Comparison of ENCODE assay signal across 1 fruit fly cellular context in the genomic region with DNA sequence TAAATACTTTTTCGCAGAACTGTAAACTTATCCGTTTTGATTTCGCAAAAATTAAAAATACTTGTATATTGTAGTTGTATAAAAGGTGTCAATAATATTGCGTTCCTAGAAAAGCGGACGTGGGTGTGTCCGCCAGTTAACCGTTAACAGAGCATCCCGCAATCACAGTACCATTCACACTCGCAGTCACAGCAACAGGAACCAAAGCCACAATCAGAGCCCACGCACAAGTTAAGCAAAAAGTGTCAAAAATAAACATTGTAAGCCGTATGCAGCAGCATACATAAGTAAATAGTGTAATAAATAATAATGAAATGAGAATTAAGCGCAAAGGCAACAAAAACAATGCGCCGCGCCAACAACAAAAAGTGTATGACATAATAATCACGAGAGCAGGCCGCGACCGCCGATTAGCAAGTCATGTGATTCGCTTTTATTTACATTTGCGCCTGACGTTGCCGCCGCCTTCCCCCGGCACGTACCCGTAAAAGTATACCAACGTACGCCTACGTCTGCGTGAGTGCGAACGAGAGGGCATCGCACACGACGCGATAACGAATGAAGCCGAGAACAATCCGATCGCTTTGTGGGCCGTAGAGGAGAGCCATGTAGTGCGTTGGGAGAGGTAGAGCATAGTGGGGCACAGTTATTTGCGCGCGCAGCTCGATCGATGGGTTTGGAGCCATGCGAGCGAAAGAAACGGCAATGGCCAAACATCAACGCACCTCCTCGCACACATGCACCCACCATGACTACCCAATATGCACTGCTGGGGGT.
TF ChIP-seq lines count a peak whose summit lies in the region.

No protein-coding gene starts in this region.

TF ChIP-seq in whole organism, embryonic, 481 proteins besides CTCF, POLR2A, EP300 and RAD21 (continued from another document):
- TF ChIP-seq maf-S (GFP tag; optimal IDR thresholded peaks at IDR 0.05; lab: Kevin White, UChicago) (peak; percentile 0), pzg (GFP tag; optimal IDR thresholded peaks at IDR 0.05; lab: Kevin White, UChicago) (peak; percentile 11), NC2β (GFP tag; optimal IDR thresholded peaks at IDR 0.05; lab: Kevin White, UChicago) (no peak), grn (GFP tag; optimal IDR thresholded peaks at IDR 0.05; lab: Kevin White, UChicago) (peak; percentile 47), CG12769 (tag; optimal IDR thresholded peaks at IDR 0.05; lab: Kevin White, UChicago) (peak; percentile 98), bab2 (GFP tag; optimal IDR thresholded peaks at IDR 0.05; lab: Kevin White, UChicago) (peak; percentile 23), exex (tag; optimal IDR thresholded peaks at IDR 0.05; lab: Kevin White, UChicago) (peak; percentile 95), CG6683 (GFP tag; optimal IDR thresholded peaks at IDR 0.05; lab: Kevin White, UChicago) (peak; percentile 46), CG3847 (GFP tag; IDR thresholded peaks at IDR 0.05; lab: Robert Waterston, UW) (peak; percentile 9; the same call in 1 of the 2 replicates), chn (GFP tag; optimal IDR thresholded peaks at IDR 0.05; lab: Kevin White, UChicago) (peak; percentile 51), vvl (GFP tag; IDR thresholded peaks at IDR 0.05; lab: Robert Waterston, UW) (peak; percentile 76; the same call in 1 of the 2 replicates), jing (GFP tag; optimal IDR thresholded peaks at IDR 0.05; lab: Kevin White, UChicago) (peak; percentile 18), gem (tag; optimal IDR thresholded peaks at IDR 0.05; lab: Kevin White, UChicago) (peak; percentile 61), Blimp-1 (GFP tag; optimal IDR thresholded peaks at IDR 0.05; lab: Kevin White, UChicago) (no peak), Deaf1 (tag; optimal IDR thresholded peaks at IDR 0.05; lab: Kevin White, UChicago) (peak; percentile 100), CG7963 (GFP tag; IDR thresholded peaks at IDR 0.05; lab: Robert Waterston, UW; ENCODE audit: partially characterized antibody) (0 out of 3 replicates have a peak, but pooled peaks have one; percentile 45), CG17385 (GFP tag; optimal IDR thresholded peaks at IDR 0.05; lab: Kevin White, UChicago) (peak; percentile 21), CG17328 (GFP tag; IDR thresholded peaks at IDR 0.05; lab: Robert Waterston, UW) (0 out of 2 replicates have a peak, but pooled peaks have one; percentile 3), Ets65A (GFP tag; lab: Kevin White, UChicago) (peak; percentile 91), Poxn (GFP tag; IDR thresholded peaks at IDR 0.05; lab: Robert Waterston, UW) (no peak), CG1792 (GFP tag; optimal IDR thresholded peaks at IDR 0.05; lab: Kevin White, UChicago) (peak; percentile 14), Antp (GFP tag; optimal IDR thresholded peaks at IDR 0.05; lab: Kevin White, UChicago) (no peak), nau (GFP tag; optimal IDR thresholded peaks at IDR 0.05; lab: Kevin White, UChicago) (peak; percentile 14), Asciz (GFP tag; optimal IDR thresholded peaks at IDR 0.05; lab: Kevin White, UChicago) (peak; percentile 32), NK7.1 (GFP tag; optimal IDR thresholded peaks at IDR 0.05; lab: Kevin White, UChicago) (no peak), CG5245 (GFP tag; optimal IDR thresholded peaks at IDR 0.05; lab: Kevin White, UChicago) (no peak), CG11456 (GFP tag; IDR thresholded peaks at IDR 0.05; lab: Robert Waterston, UW) (no peak), CG17568 (GFP tag; optimal IDR thresholded peaks at IDR 0.05; lab: Kevin White, UChicago) (peak; percentile 52), CG14050 (GFP tag; IDR thresholded peaks at IDR 0.05; lab: Robert Waterston, UW) (peak; percentile 34; the same call in 1 of the 3 replicates), sens-2 (GFP tag; IDR thresholded peaks at IDR 0.05; lab: Robert Waterston, UW) (peak; percentile 55), CG4424 (GFP tag; optimal IDR thresholded peaks at IDR 0.05; lab: Kevin White, UChicago) (peak; percentile 34), Mrtf (GFP tag; IDR thresholded peaks at IDR 0.05; lab: Robert Waterston, UW) (0 out of 3 replicates have a peak, but pooled peaks have one; percentile 18), Dref (GFP tag; IDR thresholded peaks at IDR 0.05; lab: Robert Waterston, UW) (0 out of 2 replicates have a peak, but pooled peaks have one; percentile 24), fu2 (GFP tag; optimal IDR thresholded peaks at IDR 0.05; lab: Kevin White, UChicago) (peak; percentile 13), repo (GFP tag; optimal IDR thresholded peaks at IDR 0.05; lab: Kevin White, UChicago) (peak; percentile 31), CG8924 (tag; optimal IDR thresholded peaks at IDR 0.05; lab: Kevin White, UChicago) (peak; percentile 4), CG3281 (GFP tag; optimal IDR thresholded peaks at IDR 0.05; lab: Kevin White, UChicago) (peak; percentile 47), al (GFP tag; IDR thresholded peaks at IDR 0.05; lab: Robert Waterston, UW) (peak; percentile 24; the same call in 1 of the 2 replicates), CG2875 (GFP tag; optimal IDR thresholded peaks at IDR 0.05; lab: Kevin White, UChicago) (no peak), Stat92E (GFP tag; optimal IDR thresholded peaks at IDR 0.05; lab: Kevin White, UChicago) (peak in 1 of 3 experiments; percentile 36), Eip74EF (GFP tag; optimal IDR thresholded peaks at IDR 0.05; lab: Kevin White, UChicago) (peak in 1 of 2 experiments; percentile 48), CG4820 (GFP tag; optimal IDR thresholded peaks at IDR 0.05; lab: Kevin White, UChicago) (peak; percentile 12), Lim3 (GFP tag; IDR thresholded peaks at IDR 0.05; lab: Robert Waterston, UW) (no peak), HHEX (GFP tag; optimal IDR thresholded peaks at IDR 0.05; lab: Kevin White, UChicago) (peak; percentile 40), CG2712 (tag; optimal IDR thresholded peaks at IDR 0.05; lab: Kevin White, UChicago) (peak; percentile 22), CG9727 (GFP tag; optimal IDR thresholded peaks at IDR 0.05; lab: Kevin White, UChicago) (peak; percentile 42), insv (GFP tag; optimal IDR thresholded peaks at IDR 0.05; lab: Kevin White, UChicago) (peak in 1 of 2 experiments; percentile 39), gsb-n (tag; optimal IDR thresholded peaks at IDR 0.05; lab: Kevin White, UChicago) (no peak), usp (GFP tag; optimal IDR thresholded peaks at IDR 0.05; lab: Kevin White, UChicago) (no peak), bsh (GFP tag; optimal IDR thresholded peaks at IDR 0.05; lab: Kevin White, UChicago) (peak in 1 of 2 experiments; percentile 8), CG2120 (GFP tag; optimal IDR thresholded peaks at IDR 0.05; lab: Kevin White, UChicago) (peak; percentile 49), CG31388 (GFP tag; optimal IDR thresholded peaks at IDR 0.05; lab: Kevin White, UChicago) (no peak), CG30403 (GFP tag; optimal IDR thresholded peaks at IDR 0.05; lab: Kevin White, UChicago) (peak; percentile 48), pb (GFP tag; optimal IDR thresholded peaks at IDR 0.05; lab: Kevin White, UChicago) (peak; percentile 56), ranshi (GFP tag; IDR thresholded peaks at IDR 0.05; lab: Robert Waterston, UW) (0 out of 2 replicates have a peak, but pooled peaks have one; percentile 26), Awh (GFP tag; IDR thresholded peaks at IDR 0.05; lab: Robert Waterston, UW) (0 out of 2 replicates have a peak, but pooled peaks have one; percentile 26), CG3995 (GFP tag; optimal IDR thresholded peaks at IDR 0.05; lab: Kevin White, UChicago) (peak; percentile 48), CG12071 (GFP tag; optimal IDR thresholded peaks at IDR 0.05; lab: Kevin White, UChicago) (peak; percentile 37), dpn (GFP tag; optimal IDR thresholded peaks at IDR 0.05; lab: Kevin White, UChicago) (peak in 1 of 2 experiments; percentile 27), Oli (tag; optimal IDR thresholded peaks at IDR 0.05; lab: Kevin White, UChicago) (peak; percentile 41), Gsc (GFP tag; IDR thresholded peaks at IDR 0.05; lab: Robert Waterston, UW) (no peak), CG15514 (GFP tag; optimal IDR thresholded peaks at IDR 0.05; lab: Kevin White, UChicago) (peak; percentile 54), mirr (GFP tag; optimal IDR thresholded peaks at IDR 0.05; lab: Kevin White, UChicago) (peak; percentile 96), CG31224 (GFP tag; IDR thresholded peaks at IDR 0.05; lab: Robert Waterston, UW) (no peak), fru (optimal IDR thresholded peaks at IDR 0.05; lab: Kevin White, UChicago) (no peak), tin (GFP tag; optimal IDR thresholded peaks at IDR 0.05; lab: Kevin White, UChicago) (no peak), B-H2 (GFP tag; optimal IDR thresholded peaks at IDR 0.05; lab: Kevin White, UChicago) (peak; percentile 77), ash1 (GFP tag; optimal IDR thresholded peaks at IDR 0.05; lab: Kevin White, UChicago) (peak; percentile 60), CG5953 (GFP tag; IDR thresholded peaks at IDR 0.05; lab: Robert Waterston, UW) (0 out of 2 replicates have a peak, but pooled peaks have one; percentile 10), lab (GFP tag; optimal IDR thresholded peaks at IDR 0.05; lab: Kevin White, UChicago) (peak; percentile 77), sd (tag; optimal IDR thresholded peaks at IDR 0.05; lab: Kevin White, UChicago) (peak; percentile 93), CG10209 (GFP tag; optimal IDR thresholded peaks at IDR 0.05; lab: Kevin White, UChicago) (peak; percentile 54), nom (GFP tag; optimal IDR thresholded peaks at IDR 0.05; lab: Kevin White, UChicago) (peak; percentile 71), Pdp1 (GFP tag; optimal IDR thresholded peaks at IDR 0.05; lab: Kevin White, UChicago) (peak; percentile 36 to 98), Bgb (GFP tag; IDR thresholded peaks at IDR 0.05; lab: Robert Waterston, UW; ENCODE audit: partially characterized antibody) (peak; percentile 49; the same call in 1 of the 2 replicates), unpg (GFP tag; optimal IDR thresholded peaks at IDR 0.05; lab: Kevin White, UChicago) (peak; percentile 25), Doc3 (GFP tag; IDR thresholded peaks at IDR 0.05; lab: Robert Waterston, UW; ENCODE audit: partially characterized antibody) (no peak), tll (GFP tag; optimal IDR thresholded peaks at IDR 0.05; lab: Kevin White, UChicago) (peak in 1 of 2 experiments; percentile 60), Side (GFP tag; optimal IDR thresholded peaks at IDR 0.05; lab: Kevin White, UChicago) (no peak), trh (GFP tag; optimal IDR thresholded peaks at IDR 0.05; lab: Kevin White, UChicago) (no peak), CG8478 (optimal IDR thresholded peaks at IDR 0.05; lab: Kevin White, UChicago) (peak; percentile 84), CG10959 (GFP tag; IDR thresholded peaks at IDR 0.05; lab: Robert Waterston, UW) (no peak), Opbp (GFP tag; IDR thresholded peaks at IDR 0.05; lab: Robert Waterston, UW; ENCODE audit: partially characterized antibody) (peak; percentile 66), Bdp1 (GFP tag; optimal IDR thresholded peaks at IDR 0.05; lab: Kevin White, UChicago) (no peak), BtbVII (GFP tag; optimal IDR thresholded peaks at IDR 0.05; lab: Kevin White, UChicago) (peak; percentile 49), sr (GFP tag; IDR thresholded peaks at IDR 0.05; lab: Robert Waterston, UW) (peak; percentile 95), row (GFP tag; IDR thresholded peaks at IDR 0.05; lab: Robert Waterston, UW) (peak; percentile 54; the same call in 2 of the 3 replicates), CG7556 (GFP tag; optimal IDR thresholded peaks at IDR 0.05; lab: Kevin White, UChicago) (peak; percentile 54)
